Worm (Caenorhabditis elegans) whole organism, dauer: Measurements from ENCODE around the gene R01H2.4.

ENCODE experiments used
- unc-62 ChIP-seq: sonication (generic microtip); optimal IDR thresholded peaks from 2 replicates; lab custom pipeline; 2017; ENCODE audit warnings: missing biosample characterization, missing genetic modification reagents, missing genetic modification characterization

R01H2.4 gene

DNA sequence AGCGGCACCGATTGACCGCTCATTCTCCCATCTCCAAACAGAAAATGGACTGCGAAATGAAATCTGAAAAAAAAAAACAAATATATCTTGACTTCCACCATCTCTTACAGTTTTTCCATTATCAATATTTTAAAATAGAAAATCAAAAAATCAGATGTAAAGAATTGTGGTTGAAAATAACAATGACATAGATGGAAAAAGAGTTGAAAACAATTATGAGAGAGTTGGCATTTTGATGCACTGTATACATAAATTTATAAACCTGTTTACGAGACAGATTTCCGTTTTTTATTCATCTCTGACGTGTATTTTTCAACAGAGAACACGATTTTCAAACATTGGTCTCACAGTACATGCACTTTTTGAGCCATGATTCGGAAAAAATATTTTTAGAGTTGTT lies 16.6 kb upstream of the R01H2.4 start, which contains the start of gene ZK418.7:
Gene ZK418.7 (minus strand): TSS at position 101 of the 400 bp plus-strand sequence.
- TF ChIP-seq unc-62 (GFP tag; lab: Kevin White, UChicago), result no peak

ce11 chrIII:7078737-7079136 lies 14.7 kb upstream of the R01H2.4 start, which contains the start of gene ZK418.6:
TSS of gene ZK418.6 (minus strand) at chrIII:7078837.
- TF ChIP-seq unc-62 (GFP tag; lab: Kevin White, UChicago), result no peak

ce11 chrIII:7076386-7076785 lies 12.3 kb upstream of the R01H2.4 start, which contains the start of gene ZK418.13:
TSS of gene ZK418.13 (minus strand) at chrIII:7076486.
- no peak for TF ChIP-seq unc-62 (GFP tag; lab: Kevin White, UChicago)

DNA sequence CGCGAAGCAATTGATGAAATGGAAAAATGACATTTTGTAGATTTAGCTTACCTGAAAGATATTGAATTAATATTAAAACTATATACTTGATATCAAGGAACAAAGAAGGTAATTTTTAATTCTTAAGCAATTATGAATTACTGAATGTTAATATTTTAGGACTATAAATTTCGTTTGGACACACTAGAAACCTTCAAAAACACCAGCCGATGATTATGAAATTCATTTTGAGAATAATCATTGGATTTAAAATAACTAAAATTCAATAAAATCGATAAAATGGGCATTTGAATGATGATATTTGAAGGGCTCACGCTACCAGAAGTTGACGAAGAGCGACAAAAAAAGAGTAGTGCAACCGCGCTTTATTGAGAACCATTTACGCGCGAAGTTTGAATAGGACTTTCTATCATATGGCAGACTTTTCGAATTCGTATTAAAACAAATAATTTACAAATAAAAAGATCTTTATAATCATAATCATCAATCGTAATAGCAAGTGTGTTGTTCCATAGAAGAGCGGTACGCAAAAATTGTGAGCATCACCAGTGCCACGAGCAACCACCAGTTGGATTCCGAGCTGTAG lies 9.8 kb upstream of the R01H2.4 start, which contains the start of gene ZK418.5:
Gene ZK418.5 (minus strand): TSS at position 51 of the 586 bp plus-strand sequence.
- no peak for TF ChIP-seq unc-62 (GFP tag; lab: Kevin White, UChicago)

DNA sequence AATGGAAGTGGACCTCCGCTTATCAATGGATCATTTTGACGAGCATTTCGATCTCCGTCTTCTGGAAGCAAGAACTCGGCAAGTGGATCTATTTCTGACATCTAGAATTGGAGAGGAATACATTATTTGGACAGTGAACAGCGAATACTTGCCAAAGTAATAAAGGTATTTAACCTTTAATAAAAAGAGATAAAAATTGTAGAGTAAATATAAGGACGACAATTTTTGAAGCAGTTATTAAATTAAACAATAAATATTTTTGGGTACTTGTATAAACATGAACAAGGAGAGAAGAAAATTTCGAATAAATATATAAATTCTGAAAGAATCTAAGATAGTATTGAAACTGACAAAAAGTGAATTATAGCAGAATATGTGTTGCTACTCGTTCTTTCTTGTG lies 8.4 kb upstream of the R01H2.4 start, which contains the start of gene lin-37:
Gene lin-37 (minus strand): TSS at position 101 of the 400 bp plus-strand sequence.
- no peak for TF ChIP-seq unc-62 (GFP tag; lab: Kevin White, UChicago)

DNA sequence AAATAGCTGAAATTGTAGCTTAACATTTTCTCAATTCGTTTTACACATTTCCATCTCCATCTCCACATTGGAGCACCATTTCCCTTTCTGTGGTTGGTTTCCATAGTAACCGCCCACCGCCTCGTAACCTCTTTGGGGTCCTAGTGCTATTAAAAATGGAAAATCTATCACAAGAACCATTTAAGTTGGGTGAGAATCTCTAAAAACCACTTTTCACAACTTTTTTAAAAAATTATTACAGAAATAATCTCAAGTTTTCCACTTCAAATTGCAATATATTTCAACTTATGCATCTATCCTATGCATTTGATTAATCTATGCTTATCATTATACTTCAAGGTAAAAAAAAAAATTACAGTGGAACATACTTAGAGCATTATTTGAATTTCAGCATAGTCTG lies 5.9 kb upstream of the R01H2.4 start, which contains the start of gene tmem-17:
Gene tmem-17 (plus strand): TSS at position 301 of the 400 bp plus-strand sequence.
- TF ChIP-seq unc-62 (GFP tag; lab: Kevin White, UChicago), result no peak

DNA sequence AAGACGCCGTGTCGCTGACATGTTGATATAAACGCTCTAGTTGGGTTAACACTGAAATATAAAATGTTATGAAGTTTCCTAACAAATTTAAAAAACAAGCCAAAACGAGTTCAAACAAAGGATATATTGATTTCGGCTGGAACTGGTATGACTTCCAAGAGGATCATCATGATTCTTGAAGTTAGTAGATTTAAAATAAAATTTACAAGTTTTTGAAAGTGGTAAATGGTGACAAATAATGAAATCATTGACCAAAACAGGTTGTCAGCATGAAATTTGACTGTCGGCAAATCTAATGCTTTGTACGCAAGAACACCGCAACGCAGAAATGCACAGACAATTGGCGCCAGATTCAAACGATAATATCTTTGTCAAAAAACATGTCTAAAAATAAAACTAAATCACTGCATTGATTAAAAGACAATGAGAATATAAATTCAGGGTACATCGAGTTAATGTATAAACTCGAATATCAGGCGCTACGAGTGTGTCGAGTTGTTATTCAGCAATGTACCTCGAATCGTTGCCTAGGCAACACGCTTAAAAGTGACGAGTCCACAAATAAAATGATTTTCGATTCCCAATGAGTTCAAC lies 4.5 kb upstream of the R01H2.4 start, which contains the start of the genes ubc-18 and R01H2.8:
Gene ubc-18 (minus strand): TSS at position 51 of the 594 bp plus-strand sequence.
Gene R01H2.8 (plus strand): TSS at position 544 of the 594 bp plus-strand sequence.
- TF ChIP-seq unc-62 (GFP tag; lab: Kevin White, UChicago), result no peak

DNA sequence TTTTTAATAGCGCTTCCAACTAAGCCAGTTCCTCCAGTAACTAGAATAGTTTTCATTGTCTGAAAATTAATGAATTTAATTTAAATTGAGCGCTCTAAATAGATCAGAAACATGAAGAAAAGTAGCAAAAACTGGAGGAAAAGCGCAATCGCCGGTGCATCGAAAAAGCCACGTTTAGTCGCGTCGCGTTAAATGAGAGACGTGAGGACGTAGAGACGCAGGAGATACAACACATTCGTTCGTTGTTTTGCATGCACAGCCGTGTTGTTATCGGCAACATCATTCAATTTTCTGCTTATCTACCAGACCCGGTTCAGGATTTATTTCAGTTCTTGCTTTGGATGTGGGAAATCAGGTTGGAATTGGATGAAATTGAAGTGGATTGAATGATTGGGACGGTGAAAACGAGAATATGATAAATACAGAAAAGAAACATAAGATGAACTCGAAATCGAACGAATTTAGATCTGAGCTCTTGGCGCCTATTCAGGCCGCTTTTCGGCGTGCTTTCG lies 3.4 kb upstream of the R01H2.4 start, which contains the start of gene ger-1:
Gene ger-1 (minus strand): TSS at position 93 of the 512 bp plus-strand sequence.
- no peak for TF ChIP-seq unc-62 (GFP tag; lab: Kevin White, UChicago)

- no peak for TF ChIP-seq unc-62 (GFP tag; lab: Kevin White, UChicago)
Observed at ce11 chrIII:7063061-7063460, 1.0 kb downstream of the R01H2.4 start.

DNA sequence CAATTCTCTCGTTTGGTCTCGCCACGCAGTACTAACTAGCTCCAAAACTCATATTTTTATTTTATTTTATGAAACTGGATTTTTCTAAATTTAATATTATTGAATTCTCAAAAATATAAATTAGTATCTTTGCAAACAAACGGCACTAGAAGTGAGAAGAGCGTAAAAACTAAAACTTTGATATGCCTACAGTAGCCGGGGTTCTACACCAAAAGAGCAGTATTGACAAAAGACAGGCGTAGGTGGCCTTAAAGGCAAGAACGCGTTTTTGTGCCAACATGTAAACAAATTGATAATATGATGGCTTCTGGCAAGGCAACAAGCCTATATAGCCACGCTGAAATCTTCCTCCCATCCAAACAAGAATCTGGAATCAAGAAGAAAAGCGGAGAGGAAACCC lies 1.5 kb downstream of the R01H2.4 start, which contains the start of gene R01H2.1:
Gene R01H2.1 (plus strand): TSS at position 301 of the 400 bp plus-strand sequence.
- no peak for TF ChIP-seq unc-62 (GFP tag; lab: Kevin White, UChicago)

- TF ChIP-seq unc-62 (GFP tag; lab: Kevin White, UChicago), result no peak
Observed at ce11 chrIII:7060531-7061095, 3.5 kb downstream of the R01H2.4 start, which contains the start of gene egg-2. TSS of gene egg-2 (minus strand) at chrIII:7060583.

DNA sequence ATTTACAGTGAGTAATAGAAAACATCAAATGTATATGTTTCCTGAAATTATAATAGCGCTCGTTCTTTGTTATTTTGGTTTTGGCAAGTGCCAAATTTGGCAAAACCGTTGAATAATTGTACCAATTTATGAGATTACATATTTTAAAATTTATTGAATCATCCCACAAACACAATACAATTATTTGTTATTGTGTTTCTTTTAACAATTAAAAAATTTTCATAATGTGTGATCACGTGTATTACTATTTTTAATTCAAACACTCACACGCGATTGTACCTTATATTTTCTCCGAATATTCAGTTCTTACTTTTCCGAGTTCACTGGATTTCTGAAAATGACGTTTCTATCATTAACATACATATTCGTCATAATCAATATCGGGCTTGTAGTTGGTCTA lies 7.8 kb downstream of the R01H2.4 start, which contains the start of gene R01H2.2:
Gene R01H2.2 (plus strand): TSS at position 301 of the 400 bp plus-strand sequence.
- TF ChIP-seq unc-62 (GFP tag; lab: Kevin White, UChicago), result no peak

- TF ChIP-seq unc-62 (GFP tag; lab: Kevin White, UChicago), result no peak
Observed at ce11 chrIII:7045643-7046042, 18.4 kb downstream of the R01H2.4 start, which contains the start of gene R01H2.7. TSS of gene R01H2.7 (minus strand) at chrIII:7045743.

DNA sequence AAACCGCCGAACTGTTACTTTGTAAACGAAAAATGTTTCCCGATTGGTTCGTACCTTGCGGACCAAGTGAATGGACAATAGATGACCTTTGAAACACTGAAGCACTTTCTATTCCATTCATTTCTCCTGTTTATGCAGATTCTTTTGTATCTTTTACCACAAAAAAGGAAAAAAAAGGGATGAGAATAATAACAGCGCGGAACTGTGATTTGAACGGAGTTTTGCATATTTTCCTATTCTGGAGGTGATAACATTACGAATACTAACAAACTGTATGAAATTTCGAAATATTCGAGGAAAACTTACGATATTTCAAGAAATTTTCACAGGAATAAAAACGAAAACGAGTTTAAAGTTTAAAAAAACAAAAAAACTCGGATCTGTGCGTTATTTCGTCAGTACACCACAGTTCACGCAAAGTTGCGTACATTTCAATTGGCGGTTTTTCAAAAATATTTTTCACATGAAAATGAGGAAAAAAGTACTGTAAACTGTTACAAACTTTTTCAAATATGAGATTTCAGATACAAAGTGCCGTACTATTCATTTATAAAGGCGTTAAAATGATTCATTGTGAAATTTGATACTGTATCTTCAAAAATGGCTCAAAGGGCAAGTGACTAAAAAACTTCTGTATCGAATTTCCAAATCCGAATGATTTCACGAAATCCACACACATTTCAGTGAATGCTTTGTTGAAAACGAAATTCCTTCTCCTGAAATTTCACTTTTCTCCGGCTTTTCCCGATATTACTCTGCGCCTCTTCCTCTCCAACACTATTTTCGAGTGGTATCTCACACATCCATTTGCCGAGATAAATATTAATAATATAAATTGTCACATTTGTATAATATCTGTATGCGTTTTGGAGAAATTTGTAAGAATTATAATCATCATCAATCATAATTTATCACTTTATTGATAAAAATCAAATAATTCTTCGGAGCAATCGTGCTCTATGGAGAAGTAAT lies 29.5 kb downstream of the R01H2.4 start:
- TF ChIP-seq unc-62 (GFP tag; lab: Kevin White, UChicago), result no peak
